Fruit fly (Drosophila melanogaster): ENCODE results near the gene SdicB.
"Not testable (repeated sequence)": the region's sequence is repeated elsewhere in the genome, so short reads cannot be mapped to it uniquely, and the experiment has no call there.

The SdicB gene

DNA sequence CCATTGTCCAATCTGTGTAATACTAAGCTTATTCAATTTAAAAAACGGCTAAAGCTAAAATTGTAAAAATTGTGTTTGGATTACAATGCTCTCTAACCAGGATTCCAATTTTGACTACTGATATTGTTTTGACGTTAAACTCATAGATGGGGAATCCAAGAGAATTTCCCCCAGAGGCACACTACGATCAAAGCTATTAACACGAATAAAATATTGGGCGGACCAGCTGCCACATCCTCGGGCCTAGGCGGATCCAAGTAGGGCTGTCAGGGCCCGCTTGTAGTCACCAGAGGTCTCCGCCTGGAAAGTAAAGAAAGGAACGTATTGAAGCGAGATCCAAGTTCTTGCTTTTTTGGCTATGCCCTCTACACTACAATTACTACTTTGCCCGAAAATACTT, at the start of gene SdicB:
Gene SdicB (minus strand): TSS at position 101 of the 400 bp plus-strand sequence.
- TF ChIP-seq CG1620, Clk, tj (GFP tag; optimal IDR thresholded peaks at IDR 0.05): not testable (repeated sequence)

DNA sequence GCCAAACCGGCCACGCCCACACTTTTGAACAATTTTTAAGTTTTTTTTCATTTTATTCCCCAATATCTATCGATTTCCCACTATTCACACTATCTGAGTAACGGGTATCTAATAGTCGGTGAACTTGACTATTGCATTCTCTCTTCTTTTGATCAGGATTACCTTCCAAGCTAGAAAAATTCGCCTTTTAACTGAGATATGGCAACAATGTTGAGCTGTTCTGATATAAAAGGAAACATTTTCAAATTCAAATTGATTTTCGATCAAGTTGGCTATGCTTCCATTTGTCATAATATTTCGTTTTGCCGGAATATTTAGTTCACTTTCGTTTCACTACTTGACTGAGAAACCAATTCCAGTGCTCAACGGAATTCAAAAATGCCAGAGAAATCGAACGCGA, 49.5 kb upstream of the SdicB start, which contains the start of gene CG42577:
Gene CG42577 (plus strand): TSS at position 301 of the 400 bp plus-strand sequence.
- TF ChIP-seq CG14711 (tag; optimal IDR thresholded peaks at IDR 0.05); CG11617 (GFP tag; optimal IDR thresholded peaks at IDR 0.05); CG1620 (GFP tag; optimal IDR thresholded peaks at IDR 0.05): not testable (repeated sequence)

DNA sequence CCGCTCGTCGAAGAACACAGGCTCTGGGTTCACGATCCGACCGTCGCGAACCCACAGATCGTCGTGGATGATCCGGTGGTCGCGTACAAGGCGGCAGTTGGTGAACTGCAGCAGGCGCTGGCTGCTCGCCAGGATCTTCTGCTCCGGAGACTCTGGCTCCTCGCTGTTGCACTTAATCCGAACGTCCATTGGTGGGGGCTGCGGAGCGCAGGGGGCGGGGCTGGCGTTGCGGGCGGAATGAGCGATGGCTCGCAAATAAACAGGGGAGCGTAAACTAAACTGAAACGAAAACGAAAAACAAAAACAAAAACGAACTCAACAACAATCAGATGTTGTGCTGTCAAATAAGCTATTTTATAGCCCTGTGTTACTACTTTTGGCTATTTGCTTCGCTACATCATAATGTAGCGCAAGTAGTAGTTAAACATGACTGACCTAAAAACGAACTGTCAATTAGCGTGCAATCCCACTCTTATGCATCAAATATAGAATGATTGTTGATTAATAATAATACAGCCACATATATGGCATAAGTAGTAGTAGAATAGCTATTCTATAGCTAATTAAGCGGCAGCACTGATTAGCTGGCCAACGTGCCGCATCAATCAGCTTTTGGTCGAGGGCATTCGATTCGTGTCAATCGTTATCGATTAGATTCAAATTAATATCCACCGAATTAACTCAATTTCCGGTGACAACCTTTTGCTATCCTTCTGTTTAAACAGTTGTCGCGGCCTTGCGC, 47.6 kb upstream of the SdicB start, which contains the start of gene CG17065:
Gene CG17065 (minus strand): TSS at position 351 of the 742 bp plus-strand sequence.
- TF ChIP-seq Crg-1 (GFP tag; optimal IDR thresholded peaks at IDR 0.05), result no peak
- TF ChIP-seq CG11617 (GFP tag; optimal IDR thresholded peaks at IDR 0.05), result no peak
- TF ChIP-seq CG33017 (tag; optimal IDR thresholded peaks at IDR 0.05), result no peak
- TF ChIP-seq kay (GFP tag; ENCODE audit: borderline replicate concordance), result no peak
- TF ChIP-seq CG7101 (tag; optimal IDR thresholded peaks at IDR 0.05), result peak; percentile 18
- TF ChIP-seq Clk (GFP tag; optimal IDR thresholded peaks at IDR 0.05), result no peak
- TF ChIP-seq cic (GFP tag; optimal IDR thresholded peaks at IDR 0.05), result no peak
- no peak for TF ChIP-seq CG12768 (GFP tag; optimal IDR thresholded peaks at IDR 0.05)
- no peak for TF ChIP-seq Mnt (GFP tag; optimal IDR thresholded peaks at IDR 0.05)
- TF ChIP-seq tj (GFP tag; optimal IDR thresholded peaks at IDR 0.05), result no peak
- peak; percentile 26 for TF ChIP-seq bab1 (GFP tag; optimal IDR thresholded peaks at IDR 0.05)
- no peak for TF ChIP-seq CG14711 (tag; optimal IDR thresholded peaks at IDR 0.05)
- no peak for TF ChIP-seq toe (GFP tag; optimal IDR thresholded peaks at IDR 0.05)
- no peak for TF ChIP-seq Hr96 (GFP tag; optimal IDR thresholded peaks at IDR 0.05)
- TF ChIP-seq ovo (GFP tag; optimal IDR thresholded peaks at IDR 0.05), result peak; percentile 0
- TF ChIP-seq cnc (optimal IDR thresholded peaks at IDR 0.05), result no peak
- TF ChIP-seq pad (GFP tag; optimal IDR thresholded peaks at IDR 0.05), result no peak
- TF ChIP-seq CG1620 (GFP tag; optimal IDR thresholded peaks at IDR 0.05), result no peak
- peak; percentile 44 for TF ChIP-seq CG5204 (GFP tag; optimal IDR thresholded peaks at IDR 0.05)
- TF ChIP-seq CG7045 (GFP tag; optimal IDR thresholded peaks at IDR 0.05), result no peak

DNA sequence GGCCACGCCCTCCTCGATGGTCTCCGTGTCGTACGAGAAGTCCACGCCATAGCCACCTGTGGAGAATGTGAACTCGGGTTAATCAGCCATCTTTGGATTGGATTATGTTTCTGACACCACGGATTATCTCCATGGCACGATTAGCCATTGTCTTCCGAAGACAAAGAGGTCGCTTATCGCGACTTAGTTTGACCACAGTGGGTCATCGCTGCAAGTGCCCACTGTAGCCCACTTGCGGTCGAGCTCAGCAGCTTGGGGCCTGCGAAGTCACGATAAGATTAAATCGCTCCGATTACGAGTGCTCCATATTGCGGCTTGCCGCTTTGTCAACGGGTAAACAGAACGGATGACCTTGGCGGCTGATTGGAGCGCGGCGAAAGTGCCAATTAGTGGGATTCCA, 46.6 kb upstream of the SdicB start:
- TF ChIP-seq tj (GFP tag; optimal IDR thresholded peaks at IDR 0.05), result no peak
- no peak for TF ChIP-seq Mnt (GFP tag; optimal IDR thresholded peaks at IDR 0.05)
- TF ChIP-seq CG7101 (tag; optimal IDR thresholded peaks at IDR 0.05), result no peak
- no peak for TF ChIP-seq CG33017 (tag; optimal IDR thresholded peaks at IDR 0.05)
- no peak for TF ChIP-seq Hr96 (GFP tag; optimal IDR thresholded peaks at IDR 0.05)
- TF ChIP-seq pad (GFP tag; optimal IDR thresholded peaks at IDR 0.05), result no peak
- TF ChIP-seq Clk (GFP tag; optimal IDR thresholded peaks at IDR 0.05), result no peak
- TF ChIP-seq CG7045 (GFP tag; optimal IDR thresholded peaks at IDR 0.05), result no peak
- no peak for TF ChIP-seq cic (GFP tag; optimal IDR thresholded peaks at IDR 0.05)
- TF ChIP-seq toe (GFP tag; optimal IDR thresholded peaks at IDR 0.05), result no peak
- no peak for TF ChIP-seq cnc (optimal IDR thresholded peaks at IDR 0.05)
- no peak for TF ChIP-seq CG12768 (GFP tag; optimal IDR thresholded peaks at IDR 0.05)
- no peak for TF ChIP-seq CG14711 (tag; optimal IDR thresholded peaks at IDR 0.05)
- no peak for TF ChIP-seq CG11617 (GFP tag; optimal IDR thresholded peaks at IDR 0.05)
- TF ChIP-seq CG5204 (GFP tag; optimal IDR thresholded peaks at IDR 0.05), result no peak
- no peak for TF ChIP-seq bab1 (GFP tag; optimal IDR thresholded peaks at IDR 0.05)
- TF ChIP-seq kay (GFP tag; ENCODE audit: borderline replicate concordance), result no peak
- no peak for TF ChIP-seq Crg-1 (GFP tag; optimal IDR thresholded peaks at IDR 0.05)

DNA sequence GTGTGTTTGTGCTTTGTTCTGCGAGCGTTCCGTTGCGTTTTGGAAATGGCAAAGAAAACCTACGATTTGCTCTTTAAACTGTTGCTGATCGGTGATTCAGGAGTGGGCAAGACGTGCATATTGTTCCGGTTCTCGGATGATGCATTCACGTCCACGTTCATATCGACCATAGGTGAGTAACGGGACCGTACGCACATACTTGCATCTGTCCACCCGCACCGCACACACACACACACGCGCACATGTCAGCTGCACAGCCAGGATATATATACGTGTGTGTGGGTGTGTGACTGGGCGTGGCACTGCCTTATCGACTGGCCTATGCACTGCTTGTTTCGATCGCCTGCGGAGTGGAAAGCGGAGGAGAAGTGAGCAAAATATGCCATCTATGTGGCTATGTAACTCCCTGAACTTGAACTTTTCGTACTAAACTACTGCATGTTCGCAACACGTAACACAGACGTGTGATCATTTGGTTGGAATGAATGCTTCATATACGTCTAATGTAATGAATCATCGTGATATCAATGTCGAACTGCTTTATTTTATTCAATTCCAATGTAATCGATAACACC, 42.3 kb upstream of the SdicB start:
- TF ChIP-seq CG11617 (GFP tag; optimal IDR thresholded peaks at IDR 0.05) (no peak), ovo (GFP tag; optimal IDR thresholded peaks at IDR 0.05) (peak; percentile 77), Mnt (GFP tag; optimal IDR thresholded peaks at IDR 0.05) (peak; percentile 41), kay (GFP tag; ENCODE audit: borderline replicate concordance) (peak; percentile 4)

DNA sequence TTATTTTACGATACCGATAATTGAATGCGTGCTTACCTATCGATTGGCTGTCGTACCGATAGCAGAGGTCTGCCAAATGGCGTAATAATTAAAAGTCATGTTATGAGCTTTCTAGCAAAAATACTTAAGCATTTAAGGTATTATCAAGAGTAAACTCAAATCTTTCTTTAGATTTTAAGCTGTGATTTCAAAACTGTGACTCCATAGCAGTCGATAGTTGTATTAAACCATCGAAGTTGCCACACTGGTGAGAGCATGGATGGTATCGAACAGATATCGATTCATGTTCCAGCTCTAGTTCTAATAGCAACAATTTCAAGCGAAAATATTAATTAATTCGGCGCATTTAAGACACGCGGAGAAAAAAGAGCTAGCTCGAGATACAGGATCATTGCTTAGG, 41.7 kb upstream of the SdicB start, which contains the start of the genes CG17068 and Rab10:
Gene CG17068 (minus strand): TSS at position 25 of the 400 bp plus-strand sequence.
Gene Rab10 (plus strand): TSS at position 270 of the 400 bp plus-strand sequence.
- no peak for TF ChIP-seq cnc (optimal IDR thresholded peaks at IDR 0.05)
- TF ChIP-seq Mnt (GFP tag; optimal IDR thresholded peaks at IDR 0.05), result peak; percentile 38
- TF ChIP-seq ovo (GFP tag; optimal IDR thresholded peaks at IDR 0.05), result no peak
- TF ChIP-seq CG11617 (GFP tag; optimal IDR thresholded peaks at IDR 0.05), result no peak
- no peak for TF ChIP-seq kay (GFP tag; ENCODE audit: borderline replicate concordance)
- no peak for TF ChIP-seq bab1 (GFP tag; optimal IDR thresholded peaks at IDR 0.05)
- no peak for TF ChIP-seq toe (GFP tag; optimal IDR thresholded peaks at IDR 0.05)
- TF ChIP-seq pad (GFP tag; optimal IDR thresholded peaks at IDR 0.05), result no peak
- peak; percentile 8 for TF ChIP-seq tj (GFP tag; optimal IDR thresholded peaks at IDR 0.05)
- TF ChIP-seq CG33017 (tag; optimal IDR thresholded peaks at IDR 0.05), result no peak
- TF ChIP-seq Crg-1 (GFP tag; optimal IDR thresholded peaks at IDR 0.05), result no peak
- TF ChIP-seq cic (GFP tag; optimal IDR thresholded peaks at IDR 0.05), result no peak
- TF ChIP-seq CG5204 (GFP tag; optimal IDR thresholded peaks at IDR 0.05), result peak; percentile 8
- no peak for TF ChIP-seq CG14711 (tag; optimal IDR thresholded peaks at IDR 0.05)
- TF ChIP-seq CG7045 (GFP tag; optimal IDR thresholded peaks at IDR 0.05), result no peak
- peak; percentile 22 for TF ChIP-seq Hr96 (GFP tag; optimal IDR thresholded peaks at IDR 0.05)
- TF ChIP-seq CG7101 (tag; optimal IDR thresholded peaks at IDR 0.05), result peak; percentile 21
- TF ChIP-seq CG12768 (GFP tag; optimal IDR thresholded peaks at IDR 0.05), result no peak
- no peak for TF ChIP-seq Clk (GFP tag; optimal IDR thresholded peaks at IDR 0.05)
- TF ChIP-seq CG1620 (GFP tag; optimal IDR thresholded peaks at IDR 0.05), result peak; percentile 23

Data from whole organism, adult.